Fruit fly (Drosophila melanogaster) whole organism, embryonic: ENCODE results near the gene Ccp84Ac.

Experiments
- BEAF-32 ChIP-seq: fragments of 200-800 bp; sonication (Bioruptor generic); optimal IDR thresholded peaks from 3 replicates; lab custom pipeline; 2017; ENCODE audit warnings: missing biosample characterization, missing genetic modification characterization, mild to moderate bottlenecking, moderate library complexity, missing genetic modification reagents
- CG10209 ChIP-seq: fragments of 200-800 bp; sonication (Bioruptor generic); optimal IDR thresholded peaks from 3 replicates; lab custom pipeline; 2017; ENCODE audit warnings: missing biosample characterization, mild to moderate bottlenecking, missing genetic modification characterization, missing genetic modification reagents
- CG11247 ChIP-seq: fragments of 200-800 bp; sonication (Bioruptor generic); IDR thresholded peaks from 2 replicates; pipeline ENCODE4 v1.3.6; 2022; ENCODE audit warnings: missing biosample characterization, missing genetic modification characterization
- CG11695 ChIP-seq: fragments of 200-800 bp; sonication (Bioruptor generic); IDR thresholded peaks from 3 replicates; pipeline ENCODE4 v1.3.6; 2022; ENCODE audit warnings: missing biosample characterization, missing genetic modification characterization
- CG1233 ChIP-seq: fragments of 200-800 bp; sonication (Bioruptor generic); optimal IDR thresholded peaks from 4 replicates; lab custom pipeline; 2018; ENCODE audit warnings: missing biosample characterization, mild to moderate bottlenecking, missing genetic modification characterization
- CG12744 ChIP-seq: fragments of 200-800 bp; sonication (Bioruptor generic); optimal IDR thresholded peaks from 2 replicates; lab custom pipeline; 2016; ENCODE audit warnings: missing biosample characterization, missing genetic modification characterization
- CG13287 ChIP-seq: fragments of 200-800 bp; sonication (Bioruptor generic); IDR thresholded peaks from 2 replicates; pipeline ENCODE4 v1.3.6; 2022; ENCODE audit warnings: missing biosample characterization, missing genetic modification characterization; ENCODE audit not compliant: partially characterized antibody
- CG14710 ChIP-seq: fragments of 200-800 bp; sonication (Bioruptor generic); optimal IDR thresholded peaks from 3 replicates; lab custom pipeline; 2019; ENCODE audit warnings: missing biosample characterization, mild to moderate bottlenecking, missing genetic modification characterization, moderate library complexity
- CG15696 ChIP-seq: fragments of 200-800 bp; sonication (Bioruptor generic); optimal IDR thresholded peaks from 2 replicates; lab custom pipeline; 2019; ENCODE audit warnings: missing biosample characterization, mild to moderate bottlenecking, missing genetic modification characterization, moderate library complexity
- CG17359 ChIP-seq: fragments of 200-800 bp; sonication (Bioruptor generic); optimal IDR thresholded peaks from 3 replicates; lab custom pipeline; 2018; ENCODE audit warnings: missing biosample characterization, mild to moderate bottlenecking, missing genetic modification characterization, moderate library complexity
- CG17568 ChIP-seq: fragments of 200-800 bp; sonication (Bioruptor generic); optimal IDR thresholded peaks from 2 replicates; lab custom pipeline; 2018; ENCODE audit warnings: missing biosample characterization, mild to moderate bottlenecking, missing genetic modification characterization, moderate library complexity
- CG1792 ChIP-seq: fragments of 200-800 bp; sonication (Bioruptor generic); optimal IDR thresholded peaks from 2 replicates; lab custom pipeline; 2016; ENCODE audit warnings: missing biosample characterization, missing genetic modification characterization
- CG2120 ChIP-seq: fragments of 200-800 bp; sonication (Bioruptor generic); optimal IDR thresholded peaks from 3 replicates; lab custom pipeline; 2016; ENCODE audit warnings: missing biosample characterization, missing genetic modification characterization
- CG31224 ChIP-seq: fragments of 200-800 bp; sonication (Bioruptor generic); IDR thresholded peaks from 2 replicates; pipeline ENCODE4 v1.3.6; 2022; ENCODE audit warnings: missing biosample characterization, missing genetic modification characterization
- CG32772 ChIP-seq: fragments of 200-800 bp; sonication (Bioruptor generic); IDR thresholded peaks from 2 replicates; pipeline ENCODE4 v1.3.6; 2022; ENCODE audit warnings: missing biosample characterization, missing genetic modification characterization
- CG42726 ChIP-seq: fragments of 200-800 bp; sonication (Bioruptor generic); IDR thresholded peaks from 2 replicates; pipeline ENCODE4 v1.3.6; 2022; ENCODE audit warnings: missing biosample characterization, missing genetic modification characterization; ENCODE audit not compliant: partially characterized antibody
- CG4707 ChIP-seq: fragments of 200-800 bp; sonication (Bioruptor generic); optimal IDR thresholded peaks from 2 replicates; lab custom pipeline; 2018; ENCODE audit warnings: missing biosample characterization, mild to moderate bottlenecking, missing genetic modification characterization, moderate library complexity
- CG6272 ChIP-seq: fragments of 200-800 bp; sonication (Bioruptor generic); IDR thresholded peaks from 2 replicates; pipeline ENCODE4 v1.3.6; 2022; ENCODE audit warnings: missing biosample characterization, missing genetic modification characterization
- CG6689 ChIP-seq: fragments of 200-800 bp; sonication (Bioruptor generic); IDR thresholded peaks from 2 replicates; pipeline ENCODE4 v1.3.6; 2022; ENCODE audit warnings: missing biosample characterization, missing genetic modification characterization
- CG7928 ChIP-seq: fragments of 200-800 bp; sonication (Bioruptor generic); optimal IDR thresholded peaks from 2 replicates; lab custom pipeline; 2017; ENCODE audit warnings: missing biosample characterization, mild to moderate bottlenecking, missing genetic modification characterization
- CrebB ChIP-seq: fragments of 200-800 bp; sonication (Bioruptor generic); optimal IDR thresholded peaks from 3 replicates; lab custom pipeline; 2018; ENCODE audit warnings: missing biosample characterization, mild to moderate bottlenecking, missing genetic modification characterization
- D ChIP-seq, 2 experiments: fragments of 200-800 bp in 1 of 2; fragments of >200 bp in 1 of 2; sonication (Bioruptor generic) in 1 of 2; optimal IDR thresholded peaks; 2 replicates in 1 of 2; 3 replicates in 1 of 2; lab custom pipeline; 2017; ENCODE audit warnings: mild to moderate bottlenecking in 1 of 2, missing biosample characterization in 1 of 2, missing genetic modification characterization in 1 of 2, missing genetic modification reagents in 1 of 2
- Dfd ChIP-seq, 2 experiments: fragments of >200 bp; optimal IDR thresholded peaks; 2 replicates each; lab custom pipeline; 2017; ENCODE audit warnings: missing biosample characterization in 2 of 2, missing genetic modification characterization in 2 of 2
- Elba2 ChIP-seq: fragments of 200-800 bp; sonication (Bioruptor generic); optimal IDR thresholded peaks from 3 replicates; lab custom pipeline; 2016; ENCODE audit warnings: missing biosample characterization, missing genetic modification characterization
- Gug ChIP-seq: fragments of 200-800 bp; sonication (Bioruptor generic); IDR thresholded peaks from 4 replicates; pipeline ENCODE4 v1.3.6; 2022; ENCODE audit warnings: missing biosample characterization, missing genetic modification characterization
- H15 ChIP-seq: fragments of 200-800 bp; sonication (Bioruptor generic); IDR thresholded peaks from 3 replicates; pipeline ENCODE4 v1.3.6; 2022; ENCODE audit warnings: missing biosample characterization, missing genetic modification characterization
- HLHmδ ChIP-seq: fragments of 200-800 bp; sonication (Bioruptor generic); optimal IDR thresholded peaks from 2 replicates; lab custom pipeline; 2018; ENCODE audit warnings: missing biosample characterization, mild to moderate bottlenecking, missing genetic modification characterization, moderate library complexity
- Hey ChIP-seq: fragments of 200-800 bp; sonication (Bioruptor generic); optimal IDR thresholded peaks from 3 replicates; lab custom pipeline; 2018; ENCODE audit warnings: missing biosample characterization, mild to moderate bottlenecking, missing genetic modification characterization
- Hmr ChIP-seq: fragments of 200-800 bp; sonication (Bioruptor generic); optimal IDR thresholded peaks from 3 replicates; lab custom pipeline; 2017; ENCODE audit warnings: mild to moderate bottlenecking, missing biosample characterization, missing genetic modification reagents, missing genetic modification characterization
- Lpt ChIP-seq: fragments of >200 bp; optimal IDR thresholded peaks from 2 replicates; lab custom pipeline; 2018; ENCODE audit warnings: missing biosample characterization, missing genetic modification characterization
- Max ChIP-seq: fragments of 200-800 bp; sonication (Bioruptor generic); optimal IDR thresholded peaks from 2 replicates; lab custom pipeline; 2016; ENCODE audit warnings: missing biosample characterization, mild to moderate bottlenecking, missing genetic modification characterization
- Xrp1 ChIP-seq: fragments of 200-800 bp; sonication (Bioruptor generic); IDR thresholded peaks from 2 replicates; pipeline ENCODE4 v1.3.6; 2022; ENCODE audit warnings: missing biosample characterization, missing genetic modification characterization
- ac ChIP-seq: fragments of 200-800 bp; sonication (Bioruptor generic); optimal IDR thresholded peaks from 3 replicates; lab custom pipeline; 2017; ENCODE audit warnings: missing biosample characterization, mild to moderate bottlenecking, missing genetic modification characterization
- amos ChIP-seq: fragments of 200-800 bp; sonication (Bioruptor generic); IDR thresholded peaks from 2 replicates; pipeline ENCODE4 v1.3.6; 2022; ENCODE audit warnings: missing biosample characterization, missing genetic modification characterization; ENCODE audit not compliant: partially characterized antibody
- ase ChIP-seq: fragments of 200-800 bp; sonication (Bioruptor generic); IDR thresholded peaks from 3 replicates; pipeline ENCODE4 v1.3.6; 2022; ENCODE audit warnings: missing biosample characterization, missing genetic modification characterization
- cg ChIP-seq: fragments of 200-800 bp; sonication (Bioruptor generic); optimal IDR thresholded peaks from 3 replicates; lab custom pipeline; 2019; ENCODE audit warnings: missing biosample characterization, mild to moderate bottlenecking, missing genetic modification characterization, moderate library complexity
- fu2 ChIP-seq: fragments of 200-800 bp; sonication (Bioruptor generic); optimal IDR thresholded peaks from 2 replicates; lab custom pipeline; 2016; ENCODE audit warnings: missing biosample characterization, missing genetic modification characterization
- gce ChIP-seq: fragments of 200-800 bp; sonication (Bioruptor generic); IDR thresholded peaks from 3 replicates; pipeline ENCODE4 v1.3.6; 2022; ENCODE audit warnings: missing biosample characterization, missing genetic modification characterization
- gcm ChIP-seq: fragments of 200-800 bp; sonication (Bioruptor generic); optimal IDR thresholded peaks from 2 replicates; lab custom pipeline; 2019; ENCODE audit warnings: missing biosample characterization, mild to moderate bottlenecking, missing genetic modification characterization, moderate library complexity
- hbn ChIP-seq: fragments of 200-800 bp; sonication (Bioruptor generic); IDR thresholded peaks from 2 replicates; pipeline ENCODE4 v1.3.6; 2022; ENCODE audit warnings: missing biosample characterization, missing genetic modification characterization; ENCODE audit not compliant: partially characterized antibody
- ind ChIP-seq: fragments of 200-800 bp; sonication (Bioruptor generic); optimal IDR thresholded peaks from 3 replicates; lab custom pipeline; 2016; ENCODE audit warnings: missing biosample characterization, missing genetic modification characterization
- jigr1 ChIP-seq: fragments of 200-800 bp; sonication (Bioruptor generic); IDR thresholded peaks from 3 replicates; pipeline ENCODE4 v1.3.6; 2022; ENCODE audit warnings: missing biosample characterization, missing genetic modification characterization
- jing ChIP-seq: fragments of 200-800 bp; sonication (Bioruptor generic); optimal IDR thresholded peaks from 2 replicates; lab custom pipeline; 2018; ENCODE audit warnings: missing biosample characterization, mild to moderate bottlenecking, missing genetic modification characterization
- kah ChIP-seq: fragments of 200-800 bp; sonication (Bioruptor generic); optimal IDR thresholded peaks from 2 replicates; lab custom pipeline; 2018; ENCODE audit warnings: missing biosample characterization, mild to moderate bottlenecking, missing genetic modification characterization
- mirr ChIP-seq: fragments of 200-800 bp; sonication (Bioruptor generic); optimal IDR thresholded peaks from 3 replicates; lab custom pipeline; 2018; ENCODE audit warnings: missing biosample characterization, mild to moderate bottlenecking, missing genetic modification characterization
- tio ChIP-seq: fragments of 200-800 bp; sonication (Bioruptor generic); optimal IDR thresholded peaks from 2 replicates; lab custom pipeline; 2017; ENCODE audit warnings: missing biosample characterization, missing genetic modification characterization, inconsistent platforms
- tll ChIP-seq, 2 experiments: fragments of 200-800 bp in 1 of 2; fragments of >200 bp in 1 of 2; sonication (Bioruptor generic) in 1 of 2; optimal IDR thresholded peaks; 2 replicates each; lab custom pipeline; 2017 to 2019; ENCODE audit warnings: missing biosample characterization in 2 of 2, missing genetic modification characterization in 2 of 2, mild to moderate bottlenecking in 1 of 2, moderate library complexity in 1 of 2
- ttk ChIP-seq: fragments of 200-800 bp; sonication (Bioruptor generic); IDR thresholded peaks from 2 replicates; pipeline ENCODE4 v2.1.2; 2022; ENCODE audit warnings: missing biosample characterization, missing genetic modification characterization
- wor ChIP-seq: fragments of 200-800 bp; sonication (Bioruptor generic); IDR thresholded peaks from 2 replicates; pipeline ENCODE4 v1.3.6; 2022; ENCODE audit warnings: missing biosample characterization, missing genetic modification characterization
- zen2 ChIP-seq: fragments of 200-800 bp; sonication (Bioruptor generic); IDR thresholded peaks from 3 replicates; pipeline ENCODE4 v1.3.6; 2022; ENCODE audit warnings: missing biosample characterization, missing genetic modification characterization; ENCODE audit not compliant: partially characterized antibody

Ccp84Ac gene

DNA sequence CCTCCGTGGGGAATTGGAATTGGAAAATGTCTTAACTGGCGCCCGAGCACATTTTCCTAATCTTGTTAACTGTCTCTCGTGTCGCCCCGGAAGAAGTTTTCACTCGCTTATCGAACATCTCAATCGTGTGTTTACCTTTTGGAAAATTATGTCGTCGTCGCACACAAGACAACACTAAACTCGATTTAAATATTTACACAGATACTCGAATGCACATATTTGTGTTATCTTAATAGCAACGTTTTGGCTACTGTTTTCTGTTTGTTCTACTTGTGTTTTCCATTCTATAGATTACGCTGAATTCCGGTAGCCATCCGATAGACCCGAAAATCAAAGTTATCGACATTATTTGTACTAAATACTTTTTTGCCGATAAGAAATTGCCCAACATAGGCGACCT, 28.8 kb downstream of the Ccp84Ac start (continued):
- TF ChIP-seq CG4707 (GFP tag; lab: Kevin White, UChicago) (peak; percentile 26), Elba2 (GFP tag; lab: Kevin White, UChicago) (no peak), fu2 (GFP tag; lab: Kevin White, UChicago) (no peak), ase (GFP tag; lab: Robert Waterston, UW) (no peak), Hmr (GFP tag; lab: Kevin White, UChicago) (no peak), CG6272 (GFP tag; lab: Robert Waterston, UW) (no peak), CG15696 (tag; lab: Kevin White, UChicago) (peak; percentile 93), Max (GFP tag; lab: Kevin White, UChicago) (no peak), gcm (GFP tag; lab: Kevin White, UChicago) (peak; percentile 34), mirr (GFP tag; lab: Kevin White, UChicago) (no peak), tio (GFP tag; lab: Kevin White, UChicago) (no peak), CG2120 (no peak), cg (no peak), CG1792 (GFP tag; lab: Kevin White, UChicago) (no peak), CG17568 (GFP tag; lab: Kevin White, UChicago) (peak; percentile 70), CG14710 (tag; lab: Kevin White, UChicago) (peak; percentile 68), CG17359 (tag; lab: Kevin White, UChicago) (no peak), Gug (GFP tag; lab: Robert Waterston, UW) (no peak), tll (GFP tag; optimal IDR thresholded peaks at IDR 0.05; lab: Kevin White, UChicago) (peak in 1 of 2 experiments; percentile 86), hbn (GFP tag; lab: Robert Waterston, UW) (no peak), D (optimal IDR thresholded peaks at IDR 0.05; lab: Kevin White, UChicago) (no peak), D (GFP tag; optimal IDR thresholded peaks at IDR 0.05; lab: Kevin White, UChicago) (peak; percentile 45), Hey (tag; lab: Kevin White, UChicago) (no peak), CG1233 (GFP tag; lab: Kevin White, UChicago) (peak; percentile 59), Dfd (GFP tag; optimal IDR thresholded peaks at IDR 0.05; lab: Kevin White, UChicago) (no peak), ttk (no peak), Xrp1 (GFP tag; lab: Robert Waterston, UW) (peak; percentile 69), CG6689 (GFP tag; lab: Robert Waterston, UW) (no peak), amos (no peak), CrebB (tag; lab: Kevin White, UChicago) (peak; percentile 1), HLHmδ (GFP tag; lab: Kevin White, UChicago) (peak; percentile 25), CG11247 (GFP tag; lab: Robert Waterston, UW) (no peak), ind (no peak), H15 (GFP tag; lab: Robert Waterston, UW) (no peak), BEAF-32 (GFP tag; lab: Kevin White, UChicago) (no peak), CG11695 (GFP tag; lab: Robert Waterston, UW) (no peak), kah (GFP tag; lab: Kevin White, UChicago) (no peak), gce (GFP tag; lab: Robert Waterston, UW) (no peak), CG12744 (no peak), jing (peak; percentile 42), CG7928 (GFP tag; lab: Kevin White, UChicago) (no peak), CG13287 (GFP tag; lab: Robert Waterston, UW) (no peak), zen2 (no peak), CG31224 (GFP tag; lab: Robert Waterston, UW) (no peak), CG10209 (peak; percentile 71), jigr1 (GFP tag; lab: Robert Waterston, UW) (no peak), Lpt (GFP tag; lab: Kevin White, UChicago) (no peak), CG32772 (GFP tag; lab: Robert Waterston, UW) (no peak), ac (GFP tag; lab: Kevin White, UChicago) (peak; percentile 89), wor (no peak), CG42726 (no peak)
